Fruit fly (Drosophila melanogaster) whole organism, embryonic: ENCODE data around the gene Nrd1.

Source experiments
- Atf-2 ChIP-seq: fragments of 200-800 bp; sonication (Bioruptor generic); optimal IDR thresholded peaks from 2 replicates; lab custom pipeline; 2016; ENCODE audit warnings: missing biosample characterization, missing genetic modification characterization
- CG10462 ChIP-seq: fragments of 200-800 bp; sonication (Bioruptor generic); optimal IDR thresholded peaks from 2 replicates; lab custom pipeline; 2016; ENCODE audit warnings: missing biosample characterization, missing genetic modification characterization
- CG10543 ChIP-seq: fragments of 200-800 bp; sonication (Bioruptor generic); optimal IDR thresholded peaks from 3 replicates; lab custom pipeline; 2017; ENCODE audit warnings: missing biosample characterization, mild to moderate bottlenecking, missing genetic modification characterization, moderate library complexity
- CG11247 ChIP-seq: fragments of 200-800 bp; sonication (Bioruptor generic); IDR thresholded peaks from 2 replicates; pipeline ENCODE4 v1.3.6; 2022; ENCODE audit warnings: missing biosample characterization, missing genetic modification characterization
- CG11398 ChIP-seq: fragments of 200-800 bp; sonication (Bioruptor generic); optimal IDR thresholded peaks from 2 replicates; lab custom pipeline; 2016; ENCODE audit warnings: missing biosample characterization, missing genetic modification characterization
- CG11456 ChIP-seq: fragments of 200-800 bp; sonication (Bioruptor generic); IDR thresholded peaks from 3 replicates; pipeline ENCODE4 v1.3.6; 2022; ENCODE audit warnings: missing biosample characterization, missing genetic modification characterization
- CG11696 ChIP-seq: fragments of 200-800 bp; sonication (Bioruptor generic); IDR thresholded peaks from 2 replicates; pipeline ENCODE4 v1.3.6; 2022; ENCODE audit warnings: missing biosample characterization, missing genetic modification characterization
- CG11723 ChIP-seq: fragments of 200-800 bp; sonication (Bioruptor generic); optimal IDR thresholded peaks from 2 replicates; lab custom pipeline; 2017; ENCODE audit warnings: missing biosample characterization, mild to moderate bottlenecking, missing genetic modification characterization
- CG12236 ChIP-seq: fragments of 200-800 bp; sonication (Bioruptor generic); optimal IDR thresholded peaks from 2 replicates; lab custom pipeline; 2016; ENCODE audit warnings: missing biosample characterization, missing genetic modification characterization
- CG14014 ChIP-seq: fragments of 200-800 bp; sonication (Bioruptor generic); IDR thresholded peaks from 2 replicates; pipeline ENCODE4 v1.3.6; 2022; ENCODE audit warnings: missing biosample characterization, missing genetic modification characterization
- CG17385 ChIP-seq: fragments of 200-800 bp; sonication (Bioruptor generic); optimal IDR thresholded peaks from 3 replicates; lab custom pipeline; 2018; ENCODE audit warnings: missing biosample characterization, mild to moderate bottlenecking, missing genetic modification characterization
- CG17912 ChIP-seq: fragments of 200-800 bp; sonication (Bioruptor generic); optimal IDR thresholded peaks from 2 replicates; lab custom pipeline; 2018; ENCODE audit warnings: missing biosample characterization, mild to moderate bottlenecking, missing genetic modification characterization
- CG2678 ChIP-seq: fragments of 200-800 bp; sonication (Bioruptor generic); optimal IDR thresholded peaks from 3 replicates; lab custom pipeline; 2019; ENCODE audit warnings: missing biosample characterization, mild to moderate bottlenecking, missing genetic modification characterization, moderate library complexity
- CG30403 ChIP-seq: fragments of 200-800 bp; sonication (Bioruptor generic); optimal IDR thresholded peaks from 3 replicates; lab custom pipeline; 2016; ENCODE audit warnings: missing biosample characterization, missing genetic modification characterization
- CG3281 ChIP-seq: fragments of 200-800 bp; sonication (Bioruptor generic); optimal IDR thresholded peaks from 3 replicates; lab custom pipeline; 2017; ENCODE audit warnings: missing biosample characterization, mild to moderate bottlenecking, missing genetic modification characterization
- CG34422 ChIP-seq: fragments of 200-800 bp; sonication (Bioruptor generic); IDR thresholded peaks from 3 replicates; pipeline ENCODE4 v1.3.6; 2022; ENCODE audit warnings: missing biosample characterization, missing genetic modification characterization
- CG6272 ChIP-seq: fragments of 200-800 bp; sonication (Bioruptor generic); IDR thresholded peaks from 2 replicates; pipeline ENCODE4 v1.3.6; 2022; ENCODE audit warnings: missing biosample characterization, missing genetic modification characterization
- CG7745 ChIP-seq: fragments of 200-800 bp; sonication (Bioruptor generic); optimal IDR thresholded peaks from 2 replicates; lab custom pipeline; 2018; ENCODE audit warnings: missing biosample characterization, mild to moderate bottlenecking, missing genetic modification characterization, moderate library complexity
- CG9797 ChIP-seq: fragments of 200-800 bp; sonication (Bioruptor generic); optimal IDR thresholded peaks from 3 replicates; lab custom pipeline; 2018; ENCODE audit warnings: missing biosample characterization, mild to moderate bottlenecking, missing genetic modification characterization
- CoRest ChIP-seq: fragments of 200-800 bp; sonication (Bioruptor generic); optimal IDR thresholded peaks from 3 replicates; lab custom pipeline; 2018; ENCODE audit warnings: missing biosample characterization, mild to moderate bottlenecking, missing genetic modification characterization, moderate library complexity
- Ets65A ChIP-seq: fragments of 200-800 bp; sonication (Bioruptor generic); peaks from one replicate; lab custom pipeline; 2016; ENCODE audit warnings: missing biosample characterization, missing genetic modification characterization
- Ets97D ChIP-seq: fragments of 200-800 bp; sonication (Bioruptor generic); optimal IDR thresholded peaks from 3 replicates; lab custom pipeline; 2016; ENCODE audit warnings: missing biosample characterization, missing genetic modification characterization
- Fer1 ChIP-seq: fragments of 200-800 bp; sonication (Bioruptor generic); optimal IDR thresholded peaks from 2 replicates; lab custom pipeline; 2017; ENCODE audit warnings: missing biosample characterization, mild to moderate bottlenecking, missing genetic modification characterization
- Hsf ChIP-seq: fragments of 200-800 bp; sonication (Bioruptor generic); optimal IDR thresholded peaks from 3 replicates; lab custom pipeline; 2016; ENCODE audit warnings: missing biosample characterization, missing genetic modification characterization
- NC2α ChIP-seq: fragments of 200-800 bp; sonication (Bioruptor generic); optimal IDR thresholded peaks from 2 replicates; lab custom pipeline; 2016; ENCODE audit warnings: missing biosample characterization, missing genetic modification characterization
- Nf-YA ChIP-seq: fragments of 200-800 bp; sonication (Bioruptor generic); IDR thresholded peaks from 2 replicates; pipeline ENCODE4 v1.3.6; 2022; ENCODE audit warnings: missing biosample characterization, missing genetic modification characterization
- PHDP ChIP-seq: fragments of 200-800 bp; sonication (Bioruptor generic); optimal IDR thresholded peaks from 3 replicates; lab custom pipeline; 2018; ENCODE audit warnings: missing biosample characterization, mild to moderate bottlenecking, missing genetic modification characterization, moderate library complexity
- Poxn ChIP-seq: fragments of 200-800 bp; sonication (Bioruptor generic); IDR thresholded peaks from 2 replicates; pipeline ENCODE4 v1.3.6; 2022; ENCODE audit warnings: missing biosample characterization, missing genetic modification characterization
- Sry-β ChIP-seq: fragments of 200-800 bp; sonication (Bioruptor generic); optimal IDR thresholded peaks from 2 replicates; lab custom pipeline; 2018; ENCODE audit warnings: missing biosample characterization, mild to moderate bottlenecking, missing genetic modification characterization, moderate library complexity
- Usf ChIP-seq: fragments of 200-800 bp; sonication (Bioruptor generic); optimal IDR thresholded peaks from 2 replicates; lab custom pipeline; 2017; ENCODE audit warnings: missing genotype, missing biosample characterization, missing genetic modification characterization
- ac ChIP-seq: fragments of 200-800 bp; sonication (Bioruptor generic); optimal IDR thresholded peaks from 3 replicates; lab custom pipeline; 2017; ENCODE audit warnings: missing biosample characterization, mild to moderate bottlenecking, missing genetic modification characterization
- amos ChIP-seq: fragments of 200-800 bp; sonication (Bioruptor generic); IDR thresholded peaks from 2 replicates; pipeline ENCODE4 v1.3.6; 2022; ENCODE audit warnings: missing biosample characterization, missing genetic modification characterization; ENCODE audit not compliant: partially characterized antibody
- br ChIP-seq: fragments of >200 bp; optimal IDR thresholded peaks from 2 replicates; lab custom pipeline; 2017
- cato ChIP-seq: fragments of 200-800 bp; sonication (Bioruptor generic); optimal IDR thresholded peaks from 2 replicates; lab custom pipeline; 2016; ENCODE audit warnings: missing biosample characterization, missing genetic modification characterization, borderline replicate concordance
- croc ChIP-seq: fragments of 200-800 bp; sonication (Bioruptor generic); conservative IDR thresholded peaks from 3 replicates; pipeline ENCODE4 v1.3.6; 2022; ENCODE audit warnings: missing biosample characterization, missing genetic modification characterization
- danr ChIP-seq: fragments of 200-800 bp; sonication (Bioruptor generic); IDR thresholded peaks from 2 replicates; pipeline ENCODE4 v1.3.6; 2022; ENCODE audit warnings: missing biosample characterization, missing genetic modification characterization
- fu2 ChIP-seq: fragments of 200-800 bp; sonication (Bioruptor generic); optimal IDR thresholded peaks from 2 replicates; lab custom pipeline; 2016; ENCODE audit warnings: missing biosample characterization, missing genetic modification characterization
- gcm ChIP-seq: fragments of 200-800 bp; sonication (Bioruptor generic); optimal IDR thresholded peaks from 2 replicates; lab custom pipeline; 2019; ENCODE audit warnings: missing biosample characterization, mild to moderate bottlenecking, missing genetic modification characterization, moderate library complexity
- gsb-n ChIP-seq: fragments of 200-800 bp; sonication (Bioruptor generic); optimal IDR thresholded peaks from 3 replicates; lab custom pipeline; 2018; ENCODE audit warnings: missing biosample characterization, mild to moderate bottlenecking, missing genetic modification characterization
- hkb ChIP-seq, 2 experiments: fragments of 200-800 bp in 1 of 2; fragments of >200 bp in 1 of 2; sonication (Bioruptor generic) in 1 of 2; IDR thresholded peaks in 1 of 2; optimal IDR thresholded peaks in 1 of 2; 2 replicates each; pipeline versions ENCODE4 v1.3.6 to Lab custom; 2017 to 2022; ENCODE audit warnings: missing biosample characterization in 1 of 2, missing genetic modification characterization in 1 of 2
- lilli ChIP-seq: fragments of 200-800 bp; sonication (Bioruptor generic); optimal IDR thresholded peaks from 3 replicates; lab custom pipeline; 2016; ENCODE audit warnings: missing biosample characterization, missing genetic modification characterization
- prd ChIP-seq, 3 experiments: fragments of >200 bp in 2 of 3; fragments of 200-800 bp in 1 of 3; sonication (Bioruptor generic) in 1 of 3; optimal IDR thresholded peaks in 2 of 3; IDR thresholded peaks in 1 of 3; 2 replicates in 2 of 3; 3 replicates in 1 of 3; pipeline versions ENCODE4 v1.3.6 to Lab custom; 2017 to 2022; ENCODE audit warnings: missing biosample characterization in 1 of 3, missing genetic modification characterization in 1 of 3
- sd ChIP-seq: fragments of 200-800 bp; sonication (Bioruptor generic); optimal IDR thresholded peaks from 3 replicates; lab custom pipeline; 2018; ENCODE audit warnings: missing biosample characterization, mild to moderate bottlenecking, missing genetic modification characterization, moderate library complexity
- slp2 ChIP-seq: fragments of 200-800 bp; sonication (Bioruptor generic); optimal IDR thresholded peaks from 2 replicates; lab custom pipeline; 2016; ENCODE audit warnings: missing biosample characterization, missing genetic modification characterization
- ssp ChIP-seq: fragments of 200-800 bp; sonication (Bioruptor generic); IDR thresholded peaks from 2 replicates; pipeline ENCODE4 v1.3.6; 2022; ENCODE audit warnings: missing biosample characterization, missing genetic modification characterization
- tap ChIP-seq: fragments of 200-800 bp; optimal IDR thresholded peaks from 3 replicates; lab custom pipeline; 2019; ENCODE audit warnings: missing biosample characterization, mild to moderate bottlenecking, missing genetic modification characterization, moderate library complexity
- tin ChIP-seq: fragments of 200-800 bp; sonication (Bioruptor generic); optimal IDR thresholded peaks from 3 replicates; lab custom pipeline; 2016; ENCODE audit warnings: missing biosample characterization, missing genetic modification characterization
- tna ChIP-seq: fragments of 200-800 bp; sonication (Bioruptor generic); IDR thresholded peaks from 2 replicates; pipeline ENCODE4 v1.3.6; 2022; ENCODE audit warnings: missing biosample characterization, missing genetic modification characterization; ENCODE audit not compliant: partially characterized antibody
- toy ChIP-seq: fragments of 200-800 bp; sonication (Bioruptor generic); IDR thresholded peaks from 2 replicates; pipeline ENCODE4 v1.3.6; 2022; ENCODE audit warnings: missing biosample characterization, missing genetic modification characterization
- trem ChIP-seq: fragments of 200-800 bp; optimal IDR thresholded peaks from 3 replicates; lab custom pipeline; 2019; ENCODE audit warnings: missing biosample characterization, mild to moderate bottlenecking, missing genetic modification characterization, moderate library complexity
- wek ChIP-seq: fragments of 200-800 bp; sonication (Bioruptor generic); optimal IDR thresholded peaks from 3 replicates; lab custom pipeline; 2018; ENCODE audit warnings: missing biosample characterization, mild to moderate bottlenecking, missing genetic modification characterization, moderate library complexity
- zfh2 ChIP-seq: fragments of 200-800 bp; sonication (Bioruptor generic); optimal IDR thresholded peaks from 2 replicates; lab custom pipeline; 2016; ENCODE audit warnings: missing biosample characterization, missing genetic modification characterization

Nrd1 gene

DNA sequence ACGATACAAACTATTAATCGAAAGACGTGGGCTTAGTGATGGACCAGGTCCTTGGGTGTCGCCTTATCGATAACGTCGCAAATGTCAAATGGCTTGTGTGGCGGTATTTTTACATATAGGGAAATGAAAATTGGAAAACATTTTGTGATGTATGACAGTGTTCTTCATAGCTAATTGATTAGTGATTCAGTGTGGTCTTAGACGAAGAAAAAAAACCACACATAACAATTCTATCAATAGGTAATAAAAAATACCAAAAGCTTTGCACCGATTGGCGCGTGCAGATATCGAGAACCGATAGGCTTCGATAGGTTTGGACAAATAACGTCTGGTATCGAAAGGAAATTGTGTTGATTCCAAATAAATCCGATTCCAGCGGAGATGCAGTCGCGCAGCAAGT, at the start of gene Nrd1, which contains the start of gene CG1847 (continued):
- TF ChIP-seq amos (GFP tag; lab: Robert Waterston, UW) (peak; percentile 52; the same call in 1 of the 2 replicates), CG10462 (GFP tag; lab: Kevin White, UChicago) (no peak), CG6272 (no peak), CG11247 (GFP tag; lab: Robert Waterston, UW) (no peak), br (no peak), CG11456 (GFP tag; lab: Robert Waterston, UW) (no peak), CG11696 (GFP tag; lab: Robert Waterston, UW) (no peak), CG14014 (GFP tag; lab: Robert Waterston, UW) (no peak), CG7745 (tag; lab: Kevin White, UChicago) (no peak), CoRest (tag; lab: Kevin White, UChicago) (no peak), lilli (GFP tag; lab: Kevin White, UChicago) (no peak), tin (GFP tag; lab: Kevin White, UChicago) (no peak), NC2α (GFP tag; lab: Kevin White, UChicago) (no peak), CG30403 (no peak), ssp (GFP tag; lab: Robert Waterston, UW) (0 out of 2 replicates have a peak, but pooled peaks have one; percentile 20), Nf-YA (GFP tag; lab: Robert Waterston, UW) (no peak), sd (tag; lab: Kevin White, UChicago) (no peak), prd (optimal IDR thresholded peaks at IDR 0.05; lab: Kevin White, UChicago) (no peak), prd (GFP tag; IDR thresholded peaks at IDR 0.05; lab: Robert Waterston, UW) (no peak), cato (GFP tag; lab: Kevin White, UChicago) (no peak), gsb-n (tag; lab: Kevin White, UChicago) (no peak), Fer1 (GFP tag; lab: Kevin White, UChicago) (no peak), CG17385 (GFP tag; lab: Kevin White, UChicago) (no peak), CG12236 (no peak), croc (GFP tag; lab: Robert Waterston, UW) (no peak), wek (no peak), Sry-β (GFP tag; lab: Kevin White, UChicago) (no peak), gcm (GFP tag; lab: Kevin White, UChicago) (no peak), CG17912 (GFP tag; lab: Kevin White, UChicago) (no peak), CG11723 (GFP tag; lab: Kevin White, UChicago) (no peak), tap (tag; lab: Kevin White, UChicago) (no peak), danr (no peak), Usf (GFP tag; lab: Kevin White, UChicago) (no peak), CG10543 (no peak), CG2678 (tag; lab: Kevin White, UChicago) (no peak), hkb (optimal IDR thresholded peaks at IDR 0.05; lab: Kevin White, UChicago) (no peak), hkb (GFP tag; IDR thresholded peaks at IDR 0.05; lab: Robert Waterston, UW) (no peak), toy (GFP tag; lab: Robert Waterston, UW) (no peak), trem (tag; lab: Kevin White, UChicago) (peak; percentile 40), zfh2 (GFP tag; lab: Kevin White, UChicago) (no peak), Poxn (GFP tag; lab: Robert Waterston, UW) (no peak), tna (peak; percentile 87), Hsf (no peak), Atf-2 (GFP tag; lab: Kevin White, UChicago) (no peak), slp2 (no peak), CG11398 (no peak), CG34422 (GFP tag; lab: Robert Waterston, UW) (peak; percentile 13; the same call in 1 of the 3 replicates), fu2 (GFP tag; lab: Kevin White, UChicago) (no peak), CG3281 (GFP tag; lab: Kevin White, UChicago) (no peak), ac (GFP tag; lab: Kevin White, UChicago) (no peak), Ets65A (GFP tag; lab: Kevin White, UChicago) (no peak), Ets97D (GFP tag; lab: Kevin White, UChicago) (peak; percentile 17), CG9797 (GFP tag; lab: Kevin White, UChicago) (peak; percentile 29), PHDP (tag; lab: Kevin White, UChicago) (no peak)
